Worm (Caenorhabditis elegans): Measurements from ENCODE around the gene grl-29.

grl-29 gene

ce11 chrV:3580385-3580784 lies 25.3 kb upstream of the grl-29 start:
- TF ChIP-seq elt-4 (tag; optimal IDR thresholded peaks at IDR 0.05) (no peak), elt-2 (tag; optimal IDR thresholded peaks at IDR 0.05) (peak; percentile 88), npax-4 (tag; optimal IDR thresholded peaks at IDR 0.05) (no peak), tbx-2 (tag; optimal IDR thresholded peaks at IDR 0.05) (no peak), ahr-1 (tag; optimal IDR thresholded peaks at IDR 0.05) (no peak), K02D7.2 (tag; optimal IDR thresholded peaks at IDR 0.05) (no peak)

DNA sequence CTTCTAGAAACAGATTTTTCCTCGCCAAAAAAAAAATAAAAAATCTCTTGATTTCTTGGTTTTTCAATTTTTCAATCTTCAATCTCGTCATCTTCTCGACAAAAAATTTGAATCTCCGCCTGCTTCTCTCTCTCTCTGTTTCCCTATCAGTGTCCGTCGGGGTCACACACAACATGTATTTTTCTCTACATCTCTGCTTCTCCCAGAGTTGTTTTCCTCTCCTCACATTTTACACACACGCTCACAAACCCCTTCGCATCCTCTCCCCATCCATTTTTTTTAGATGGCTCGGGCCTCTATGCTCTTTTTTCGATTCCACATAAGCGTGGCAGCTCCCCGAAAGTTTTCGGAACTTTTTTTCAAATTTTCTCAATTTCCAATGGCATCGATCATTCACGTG lies 24.8 kb upstream of the grl-29 start:
- TF ChIP-seq ahr-1 (tag; optimal IDR thresholded peaks at IDR 0.05) = no peak
- TF ChIP-seq sox-4 (tag; optimal IDR thresholded peaks at IDR 0.05) = no peak
- no peak for TF ChIP-seq madf-2 (tag; optimal IDR thresholded peaks at IDR 0.05)
- no peak for TF ChIP-seq lim-6 (tag; optimal IDR thresholded peaks at IDR 0.05)
- peak; percentile 2 for TF ChIP-seq unc-55 (GFP tag; optimal IDR thresholded peaks at IDR 0.05)
- peak; percentile 41 for TF ChIP-seq ceh-18 (tag; optimal IDR thresholded peaks at IDR 0.05)
- TF ChIP-seq syd-9 (tag; optimal IDR thresholded peaks at IDR 0.05) = no peak
- TF ChIP-seq hlh-6 (tag; optimal IDR thresholded peaks at IDR 0.05) = no peak
- TF ChIP-seq unc-3 (GFP tag; conservative IDR thresholded peaks at IDR 0.05) = no peak
- TF ChIP-seq unc-3 (tag; optimal IDR thresholded peaks at IDR 0.05) = no peak
- no peak for TF ChIP-seq ceh-6 (GFP tag; optimal IDR thresholded peaks at IDR 0.05)
- TF ChIP-seq nfya-1 (tag; optimal IDR thresholded peaks at IDR 0.05) = peak; percentile 9

DNA sequence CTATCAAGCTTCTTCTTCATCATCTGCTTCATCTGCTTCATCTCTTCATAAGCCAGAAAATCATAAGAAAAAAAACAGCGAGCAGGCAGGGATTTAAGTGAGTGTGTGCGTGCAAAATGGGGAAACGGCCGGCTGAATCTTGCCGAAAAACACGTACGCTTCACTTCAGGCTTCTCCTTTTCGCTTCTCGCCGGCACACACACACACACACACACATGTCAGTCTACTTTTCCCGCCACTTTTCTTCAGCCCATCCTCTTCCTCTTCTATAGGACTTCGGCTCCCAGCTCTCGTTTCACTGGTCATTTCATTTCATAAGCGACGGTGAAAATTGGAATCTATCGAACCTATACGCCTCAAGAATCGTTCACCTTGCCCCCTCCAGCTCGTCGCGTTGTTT lies 24.2 kb upstream of the grl-29 start:
- TF ChIP-seq pax-1 (tag; optimal IDR thresholded peaks at IDR 0.05) (no peak), hlh-6 (tag; optimal IDR thresholded peaks at IDR 0.05) (no peak), unc-55 (GFP tag; optimal IDR thresholded peaks at IDR 0.05) (no peak), F13H6.1 (tag; optimal IDR thresholded peaks at IDR 0.05) (no peak), sox-4 (tag; optimal IDR thresholded peaks at IDR 0.05) (no peak), fkh-6 (tag; optimal IDR thresholded peaks at IDR 0.05) (no peak), ceh-14 (tag; optimal IDR thresholded peaks at IDR 0.05) (no peak), ceh-31 (tag; optimal IDR thresholded peaks at IDR 0.05) (no peak), ets-4 (tag; optimal IDR thresholded peaks at IDR 0.05) (no peak), ztf-16 (tag; optimal IDR thresholded peaks at IDR 0.05) (no peak), ceh-6 (GFP tag; optimal IDR thresholded peaks at IDR 0.05) (no peak), unc-86 (tag; optimal IDR thresholded peaks at IDR 0.05) (no peak), tbx-7 (tag; optimal IDR thresholded peaks at IDR 0.05) (no peak), ttx-3 (tag; optimal IDR thresholded peaks at IDR 0.05) (no peak), hlh-30 (tag; optimal IDR thresholded peaks at IDR 0.05; ENCODE audit: insufficient read depth) (no peak), sox-2 (GFP tag; IDR thresholded peaks at IDR 0.05) (no peak), eyg-1 (tag; optimal IDR thresholded peaks at IDR 0.05) (no peak), ceh-34 (tag; optimal IDR thresholded peaks at IDR 0.05) (no peak), ceh-24 (tag; optimal IDR thresholded peaks at IDR 0.05) (no peak), lim-6 (tag; optimal IDR thresholded peaks at IDR 0.05) (no peak)

ce11 chrV:3578813-3579212 lies 23.8 kb upstream of the grl-29 start, which contains the start of gene pygl-1:
TSS of gene pygl-1 (plus strand) at chrV:3579023.
- TF ChIP-seq ceh-31 (tag; optimal IDR thresholded peaks at IDR 0.05) = no peak
- no peak for TF ChIP-seq pqm-1 (tag; optimal IDR thresholded peaks at IDR 0.05)
- no peak for TF ChIP-seq K02D7.2 (tag; optimal IDR thresholded peaks at IDR 0.05)
- no peak for TF ChIP-seq nfya-1 (tag; optimal IDR thresholded peaks at IDR 0.05)
- no peak for TF ChIP-seq ceh-30 (tag; optimal IDR thresholded peaks at IDR 0.05)
- no peak for TF ChIP-seq hlh-30 (tag; optimal IDR thresholded peaks at IDR 0.05; ENCODE audit: insufficient read depth)
- TF ChIP-seq ets-4 (tag; optimal IDR thresholded peaks at IDR 0.05) = no peak
- no peak for TF ChIP-seq fax-1 (tag; optimal IDR thresholded peaks at IDR 0.05)
- TF ChIP-seq ceh-24 (tag; optimal IDR thresholded peaks at IDR 0.05) = no peak
- no peak for TF ChIP-seq C08G9.2 (tag; optimal IDR thresholded peaks at IDR 0.05)
- no peak for TF ChIP-seq ceh-48 (tag; optimal IDR thresholded peaks at IDR 0.05)
- TF ChIP-seq nhr-232 (tag; optimal IDR thresholded peaks at IDR 0.05) = no peak
- no peak for TF ChIP-seq hlh-15 (tag; optimal IDR thresholded peaks at IDR 0.05)
- TF ChIP-seq ceh-45 (GFP tag; IDR thresholded peaks at IDR 0.05) = no peak
- TF ChIP-seq pha-4 (tag; optimal IDR thresholded peaks at IDR 0.05) = no peak
- TF ChIP-seq dve-1 (tag; optimal IDR thresholded peaks at IDR 0.05) = no peak
- no peak for TF ChIP-seq Y22D7AL.16 (tag; optimal IDR thresholded peaks at IDR 0.05)
- no peak for TF ChIP-seq ref-2 (tag; optimal IDR thresholded peaks at IDR 0.05)
- no peak for TF ChIP-seq ahr-1 (tag; optimal IDR thresholded peaks at IDR 0.05)

All from whole organism, late embryonic.